Fruit fly (Drosophila melanogaster): Measurements from ENCODE around the gene CG17272.
A peak's percentile ranks its signal among the peaks of the same experiment; 100 is the strongest.

CG17272 gene

DNA sequence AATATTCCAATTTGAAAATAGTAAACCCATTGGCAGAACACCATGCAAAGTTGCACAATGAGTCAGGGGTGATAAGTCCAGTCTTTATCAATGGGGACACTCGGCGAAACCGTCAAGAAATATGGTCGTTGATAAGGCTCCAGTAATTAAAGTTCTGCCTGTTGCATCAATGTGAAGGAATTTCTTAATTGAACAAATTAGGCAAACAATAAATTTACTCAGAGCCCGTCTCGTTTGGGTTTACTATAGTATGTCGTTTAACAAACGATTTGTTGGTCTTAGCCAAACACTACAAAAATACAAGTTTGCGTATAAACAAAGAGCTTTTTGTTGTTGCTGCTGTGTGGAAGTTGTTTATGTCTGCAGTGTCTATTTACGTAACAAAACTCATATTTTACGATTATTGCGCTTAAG is 10.7 kb upstream of the CG17272 start (continued):
- TF ChIP-seq CG8089 (GFP tag; optimal IDR thresholded peaks at IDR 0.05) = peak; percentile 46
- no peak for TF ChIP-seq HLH54F (GFP tag; optimal IDR thresholded peaks at IDR 0.05)
- TF ChIP-seq CG11696 (GFP tag; IDR thresholded peaks at IDR 0.05) = no peak
- TF ChIP-seq CG12155 (GFP tag; optimal IDR thresholded peaks at IDR 0.05) = no peak
- TF ChIP-seq sd (tag; optimal IDR thresholded peaks at IDR 0.05) = peak; percentile 87
- no peak for TF ChIP-seq CG31388 (GFP tag; optimal IDR thresholded peaks at IDR 0.05)
- TF ChIP-seq CG3995 (GFP tag; optimal IDR thresholded peaks at IDR 0.05) = no peak
- TF ChIP-seq crc (GFP tag; optimal IDR thresholded peaks at IDR 0.05) = no peak
- no peak for TF ChIP-seq Mes4 (GFP tag; optimal IDR thresholded peaks at IDR 0.05)
- TF ChIP-seq CG10462 (GFP tag; optimal IDR thresholded peaks at IDR 0.05) = no peak
- no peak for TF ChIP-seq CG3163 (GFP tag; optimal IDR thresholded peaks at IDR 0.05)
- no peak for TF ChIP-seq CG10543 (GFP tag; optimal IDR thresholded peaks at IDR 0.05)
- TF ChIP-seq CG12769 (tag; optimal IDR thresholded peaks at IDR 0.05) = peak; percentile 83
- TF ChIP-seq CG6254 (GFP tag; optimal IDR thresholded peaks at IDR 0.05) = no peak
- TF ChIP-seq zen (tag; optimal IDR thresholded peaks at IDR 0.05) = no peak
- no peak for TF ChIP-seq CG17186 (GFP tag; optimal IDR thresholded peaks at IDR 0.05)
- no peak for TF ChIP-seq zf30C (GFP tag; optimal IDR thresholded peaks at IDR 0.05)
- TF ChIP-seq CG1602 (GFP tag; optimal IDR thresholded peaks at IDR 0.05) = no peak
- TF ChIP-seq Adf1 (GFP tag; IDR thresholded peaks at IDR 0.05) = no peak
- TF ChIP-seq CG6175 (GFP tag; IDR thresholded peaks at IDR 0.05) = 0 out of 3 replicates have a peak, but pooled peaks have one; percentile 32
- no peak for TF ChIP-seq Camta (GFP tag; optimal IDR thresholded peaks at IDR 0.05)
- peak; percentile 4 for TF ChIP-seq CG6683 (GFP tag; optimal IDR thresholded peaks at IDR 0.05)
- TF ChIP-seq Taf1 (GFP tag; IDR thresholded peaks at IDR 0.05) = no peak
- no peak for TF ChIP-seq CG32772 (GFP tag; IDR thresholded peaks at IDR 0.05)
- no peak for TF ChIP-seq ac (GFP tag; optimal IDR thresholded peaks at IDR 0.05)
- no peak for TF ChIP-seq CG10979 (tag; optimal IDR thresholded peaks at IDR 0.05)
- no peak for TF ChIP-seq Sry-δ (GFP tag; optimal IDR thresholded peaks at IDR 0.05)
- TF ChIP-seq PHDP (tag; optimal IDR thresholded peaks at IDR 0.05) = peak; percentile 77
- no peak for TF ChIP-seq CG14441 (GFP tag; IDR thresholded peaks at IDR 0.05)
- no peak for TF ChIP-seq Nf-YC (tag; optimal IDR thresholded peaks at IDR 0.05)
- no peak for TF ChIP-seq ttk (GFP tag; IDR thresholded peaks at IDR 0.05)
- TF ChIP-seq twi (tag; optimal IDR thresholded peaks at IDR 0.05) = no peak
- TF ChIP-seq CG6765 (GFP tag; optimal IDR thresholded peaks at IDR 0.05) = peak; percentile 52
- peak; percentile 8 for TF ChIP-seq CHES-1-like (GFP tag; optimal IDR thresholded peaks at IDR 0.05)
- TF ChIP-seq CG11695 (GFP tag; IDR thresholded peaks at IDR 0.05) = no peak
- TF ChIP-seq Dad (GFP tag; optimal IDR thresholded peaks at IDR 0.05) = no peak
- TF ChIP-seq CG16863 (GFP tag; optimal IDR thresholded peaks at IDR 0.05) = no peak
- no peak for TF ChIP-seq ken (GFP tag; IDR thresholded peaks at IDR 0.05)
- peak; percentile 88 for TF ChIP-seq exex (tag; optimal IDR thresholded peaks at IDR 0.05)
- TF ChIP-seq Neu2 (GFP tag; optimal IDR thresholded peaks at IDR 0.05; ENCODE audit: borderline replicate concordance) = no peak
- peak; percentile 62 for TF ChIP-seq MTF-1 (GFP tag; optimal IDR thresholded peaks at IDR 0.05; ENCODE audit: borderline replicate concordance)
- TF ChIP-seq ase (GFP tag; IDR thresholded peaks at IDR 0.05) = no peak
- TF ChIP-seq CG2202 (tag; optimal IDR thresholded peaks at IDR 0.05) = peak; percentile 14
- TF ChIP-seq MESR4 (GFP tag; optimal IDR thresholded peaks at IDR 0.05) = no peak
- no peak for TF ChIP-seq CG1647 (GFP tag; optimal IDR thresholded peaks at IDR 0.05)
- no peak for TF ChIP-seq Drgx (GFP tag; IDR thresholded peaks at IDR 0.05)
- TF ChIP-seq Atf-2 (GFP tag; optimal IDR thresholded peaks at IDR 0.05) = no peak
- no peak for TF ChIP-seq esg (GFP tag; conservative IDR thresholded peaks at IDR 0.05)
- peak; percentile 63 for TF ChIP-seq schlank (tag; optimal IDR thresholded peaks at IDR 0.05)
- peak; percentile 63 for TF ChIP-seq HHEX (GFP tag; optimal IDR thresholded peaks at IDR 0.05)
- no peak for TF ChIP-seq Hmx (GFP tag; optimal IDR thresholded peaks at IDR 0.05)
- TF ChIP-seq jing (GFP tag; optimal IDR thresholded peaks at IDR 0.05) = no peak
